Fruit fly (Drosophila melanogaster) whole organism, embryonic: Measurements from ENCODE around the gene CG10845.

Source experiments
- Abd-B ChIP-seq: fragments of 200-800 bp; sonication (Bioruptor generic); optimal IDR thresholded peaks from 2 replicates; lab custom pipeline; 2018; ENCODE audit warnings: missing biosample characterization, mild to moderate bottlenecking, missing genetic modification characterization, moderate library complexity
- Atf3 ChIP-seq: fragments of 200-800 bp; sonication (Bioruptor generic); optimal IDR thresholded peaks from 3 replicates; lab custom pipeline; 2016; ENCODE audit warnings: missing biosample characterization, missing genetic modification characterization
- BEAF-32 ChIP-seq: fragments of 200-800 bp; sonication (Bioruptor generic); optimal IDR thresholded peaks from 3 replicates; lab custom pipeline; 2017; ENCODE audit warnings: missing biosample characterization, missing genetic modification characterization, mild to moderate bottlenecking, moderate library complexity, missing genetic modification reagents
- CG10274 ChIP-seq: fragments of 200-800 bp; sonication (Bioruptor generic); optimal IDR thresholded peaks from 3 replicates; lab custom pipeline; 2017; ENCODE audit warnings: missing biosample characterization, mild to moderate bottlenecking, missing genetic modification characterization
- CG10431 ChIP-seq: fragments of 200-800 bp; sonication (Bioruptor generic); optimal IDR thresholded peaks from 3 replicates; lab custom pipeline; 2018; ENCODE audit warnings: missing biosample characterization, mild to moderate bottlenecking, missing genetic modification characterization
- CG10979 ChIP-seq: fragments of 200-800 bp; sonication (Bioruptor generic); optimal IDR thresholded peaks from 2 replicates; lab custom pipeline; 2018; ENCODE audit warnings: missing biosample characterization, mild to moderate bottlenecking, missing genetic modification characterization, moderate library complexity
- CG12104 ChIP-seq: fragments of 200-800 bp; sonication (Bioruptor generic); optimal IDR thresholded peaks from 3 replicates; lab custom pipeline; 2016; ENCODE audit warnings: missing biosample characterization, missing genetic modification characterization
- CG12299 ChIP-seq: fragments of 200-800 bp; sonication (Bioruptor generic); optimal IDR thresholded peaks from 2 replicates; lab custom pipeline; 2018; ENCODE audit warnings: missing biosample characterization, mild to moderate bottlenecking, missing genetic modification characterization
- CG14014 ChIP-seq: fragments of 200-800 bp; sonication (Bioruptor generic); IDR thresholded peaks from 2 replicates; pipeline ENCODE4 v1.3.6; 2022; ENCODE audit warnings: missing biosample characterization, missing genetic modification characterization
- CG14441 ChIP-seq: fragments of 200-800 bp; sonication (Bioruptor generic); IDR thresholded peaks from 2 replicates; pipeline ENCODE4 v1.3.6; 2022; ENCODE audit warnings: missing biosample characterization, missing genetic modification characterization
- CG14667 ChIP-seq: fragments of 200-800 bp; sonication (Bioruptor generic); IDR thresholded peaks from 2 replicates; pipeline ENCODE4 v1.3.6; 2022; ENCODE audit warnings: missing biosample characterization, missing genetic modification characterization
- CG14860 ChIP-seq: fragments of 200-800 bp; sonication (Bioruptor generic); IDR thresholded peaks from 3 replicates; pipeline ENCODE4 v1.3.6; 2022; ENCODE audit warnings: missing biosample characterization, missing genetic modification characterization; ENCODE audit not compliant: partially characterized antibody
- CG17802 ChIP-seq: fragments of 200-800 bp; sonication (Bioruptor generic); optimal IDR thresholded peaks from 2 replicates; lab custom pipeline; 2018; ENCODE audit warnings: missing biosample characterization, mild to moderate bottlenecking, missing genetic modification characterization, moderate library complexity
- CG1832 ChIP-seq: fragments of 200-800 bp; sonication (Bioruptor generic); optimal IDR thresholded peaks from 2 replicates; lab custom pipeline; 2017; ENCODE audit warnings: missing biosample characterization, mild to moderate bottlenecking, missing genetic modification characterization, inconsistent platforms
- CG3163 ChIP-seq: fragments of 200-800 bp; sonication (Bioruptor generic); optimal IDR thresholded peaks from 3 replicates; lab custom pipeline; 2016; ENCODE audit warnings: missing biosample characterization, missing genetic modification characterization
- CG33213 ChIP-seq: fragments of 200-800 bp; sonication (Bioruptor generic); optimal IDR thresholded peaks from 3 replicates; lab custom pipeline; 2016; ENCODE audit warnings: missing biosample characterization, missing genetic modification characterization
- CG3407 ChIP-seq: fragments of 200-800 bp; sonication (Bioruptor generic); optimal IDR thresholded peaks from 2 replicates; lab custom pipeline; 2018; ENCODE audit warnings: missing biosample characterization, mild to moderate bottlenecking, missing genetic modification characterization
- CG3995 ChIP-seq: fragments of 200-800 bp; sonication (Bioruptor generic); optimal IDR thresholded peaks from 3 replicates; lab custom pipeline; 2016; ENCODE audit warnings: missing biosample characterization, missing genetic modification characterization
- CG4820 ChIP-seq: fragments of 200-800 bp; sonication (Bioruptor generic); optimal IDR thresholded peaks from 3 replicates; lab custom pipeline; 2016; ENCODE audit warnings: missing biosample characterization, missing genetic modification characterization
- CG6813 ChIP-seq: fragments of 200-800 bp; sonication (Bioruptor generic); optimal IDR thresholded peaks from 2 replicates; lab custom pipeline; 2017; ENCODE audit warnings: missing biosample characterization, missing genetic modification characterization, mild to moderate bottlenecking, moderate library complexity, missing genetic modification reagents
- CG9876 ChIP-seq: fragments of 200-800 bp; sonication (Bioruptor generic); optimal IDR thresholded peaks from 2 replicates; lab custom pipeline; 2016; ENCODE audit warnings: missing biosample characterization, missing genetic modification characterization
- CTCF ChIP-seq: fragments of 200-800 bp; sonication (Bioruptor generic); optimal IDR thresholded peaks from 2 replicates; lab custom pipeline; 2017; ENCODE audit warnings: missing biosample characterization, mild to moderate bottlenecking, missing genetic modification characterization, moderate library complexity
- ERR ChIP-seq: fragments of 200-800 bp; sonication (Bioruptor generic); optimal IDR thresholded peaks from 2 replicates; lab custom pipeline; 2016; ENCODE audit warnings: missing biosample characterization, missing genetic modification characterization
- Fer1 ChIP-seq: fragments of 200-800 bp; sonication (Bioruptor generic); optimal IDR thresholded peaks from 2 replicates; lab custom pipeline; 2017; ENCODE audit warnings: missing biosample characterization, mild to moderate bottlenecking, missing genetic modification characterization
- HLH3B ChIP-seq: fragments of 200-800 bp; sonication (Bioruptor generic); IDR thresholded peaks from 2 replicates; pipeline ENCODE4 v1.3.6; 2022; ENCODE audit warnings: missing biosample characterization, missing genetic modification characterization
- Lpt ChIP-seq: fragments of >200 bp; optimal IDR thresholded peaks from 2 replicates; lab custom pipeline; 2018; ENCODE audit warnings: missing biosample characterization, missing genetic modification characterization
- MTF-1 ChIP-seq: fragments of 200-800 bp; sonication (Bioruptor generic); optimal IDR thresholded peaks from 2 replicates; lab custom pipeline; 2018; ENCODE audit warnings: missing biosample characterization, mild to moderate bottlenecking, missing genetic modification characterization, borderline replicate concordance
- Med ChIP-seq: fragments of 200-800 bp; sonication (Bioruptor generic); peaks from one replicate; lab custom pipeline; 2016; ENCODE audit warnings: missing biosample characterization, missing genetic modification characterization, mild to moderate bottlenecking, inconsistent platforms, moderate library complexity
- Opbp ChIP-seq: fragments of 200-800 bp; sonication (Bioruptor generic); IDR thresholded peaks from 3 replicates; pipeline ENCODE4 v1.3.6; 2022; ENCODE audit warnings: missing biosample characterization, missing genetic modification characterization; ENCODE audit not compliant: partially characterized antibody
- Ptx1 ChIP-seq: fragments of 200-800 bp; sonication (Bioruptor generic); IDR thresholded peaks from 2 replicates; pipeline ENCODE4 v1.3.6; 2022; ENCODE audit warnings: missing biosample characterization, missing genetic modification characterization
- Ravus ChIP-seq: fragments of 200-800 bp; sonication (Bioruptor generic); IDR thresholded peaks from 2 replicates; pipeline ENCODE4 v1.3.6; 2022; ENCODE audit warnings: missing biosample characterization, missing genetic modification characterization
- Rx ChIP-seq: fragments of 200-800 bp; sonication (Bioruptor generic); IDR thresholded peaks from 2 replicates; pipeline ENCODE4 v1.3.6; 2022; ENCODE audit warnings: missing biosample characterization, missing genetic modification characterization
- Scr ChIP-seq: fragments of 200-800 bp; sonication (Bioruptor generic); IDR thresholded peaks from 2 replicates; pipeline ENCODE4 v1.3.6; 2022; ENCODE audit warnings: missing biosample characterization, missing genetic modification characterization; ENCODE audit not compliant: partially characterized antibody
- Sox100B ChIP-seq: fragments of 200-800 bp; sonication (Bioruptor generic); optimal IDR thresholded peaks from 3 replicates; lab custom pipeline; 2018; ENCODE audit warnings: missing biosample characterization, mild to moderate bottlenecking, missing genetic modification characterization
- ase ChIP-seq: fragments of 200-800 bp; sonication (Bioruptor generic); IDR thresholded peaks from 3 replicates; pipeline ENCODE4 v1.3.6; 2022; ENCODE audit warnings: missing biosample characterization, missing genetic modification characterization
- chn ChIP-seq: fragments of 200-800 bp; sonication (Bioruptor generic); optimal IDR thresholded peaks from 2 replicates; lab custom pipeline; 2016; ENCODE audit warnings: missing biosample characterization, missing genetic modification characterization
- ind ChIP-seq: fragments of 200-800 bp; sonication (Bioruptor generic); optimal IDR thresholded peaks from 3 replicates; lab custom pipeline; 2016; ENCODE audit warnings: missing biosample characterization, missing genetic modification characterization
- inv ChIP-seq: fragments of 200-800 bp; sonication (Bioruptor generic); IDR thresholded peaks from 2 replicates; pipeline ENCODE4 v1.3.6; 2022; ENCODE audit warnings: missing biosample characterization, missing genetic modification characterization; ENCODE audit not compliant: partially characterized antibody
- lbe ChIP-seq: fragments of 200-800 bp; sonication (Bioruptor generic); optimal IDR thresholded peaks from 2 replicates; lab custom pipeline; 2016; ENCODE audit warnings: missing biosample characterization, mild to moderate bottlenecking, missing genetic modification characterization
- mld ChIP-seq: fragments of 200-800 bp; sonication (Bioruptor generic); IDR thresholded peaks from 3 replicates; pipeline ENCODE4 v1.3.6; 2022; ENCODE audit warnings: missing biosample characterization, missing genetic modification characterization; ENCODE audit not compliant: partially characterized antibody
- pho ChIP-seq: fragments of 200-800 bp; sonication (Bioruptor generic); optimal IDR thresholded peaks from 2 replicates; lab custom pipeline; 2016; ENCODE audit warnings: missing biosample characterization, missing genetic modification characterization
- prd ChIP-seq, 3 experiments: fragments of >200 bp in 2 of 3; fragments of 200-800 bp in 1 of 3; sonication (Bioruptor generic) in 1 of 3; optimal IDR thresholded peaks in 2 of 3; IDR thresholded peaks in 1 of 3; 2 replicates in 2 of 3; 3 replicates in 1 of 3; pipeline versions ENCODE4 v1.3.6 to Lab custom; 2017 to 2022; ENCODE audit warnings: missing biosample characterization in 1 of 3, missing genetic modification characterization in 1 of 3
- ranshi ChIP-seq: fragments of 200-800 bp; sonication (Bioruptor generic); IDR thresholded peaks from 2 replicates; pipeline ENCODE4 v1.3.6; 2022; ENCODE audit warnings: missing biosample characterization, missing genetic modification characterization
- ssp ChIP-seq: fragments of 200-800 bp; sonication (Bioruptor generic); IDR thresholded peaks from 2 replicates; pipeline ENCODE4 v1.3.6; 2022; ENCODE audit warnings: missing biosample characterization, missing genetic modification characterization
- sug ChIP-seq: fragments of 200-800 bp; optimal IDR thresholded peaks from 2 replicates; lab custom pipeline; 2019; ENCODE audit warnings: missing biosample characterization, mild to moderate bottlenecking, missing genetic modification characterization, moderate library complexity
- tll ChIP-seq, 2 experiments: fragments of 200-800 bp in 1 of 2; fragments of >200 bp in 1 of 2; sonication (Bioruptor generic) in 1 of 2; optimal IDR thresholded peaks; 2 replicates each; lab custom pipeline; 2017 to 2019; ENCODE audit warnings: missing biosample characterization in 2 of 2, missing genetic modification characterization in 2 of 2, mild to moderate bottlenecking in 1 of 2, moderate library complexity in 1 of 2
- trem ChIP-seq: fragments of 200-800 bp; optimal IDR thresholded peaks from 3 replicates; lab custom pipeline; 2019; ENCODE audit warnings: missing biosample characterization, mild to moderate bottlenecking, missing genetic modification characterization, moderate library complexity
- ttk ChIP-seq: fragments of 200-800 bp; sonication (Bioruptor generic); IDR thresholded peaks from 2 replicates; pipeline ENCODE4 v2.1.2; 2022; ENCODE audit warnings: missing biosample characterization, missing genetic modification characterization

The CG10845 gene

dm6 chr3R:24917814-24918636 lies 17.1 kb downstream of the CG10845 start, which contains the start of the genes PIG-S, sud1 and CG11168 (continued):
- TF ChIP-seq inv (GFP tag; lab: Robert Waterston, UW): peak; percentile 97
- TF ChIP-seq ERR (GFP tag; lab: Kevin White, UChicago): no peak
- no peak for TF ChIP-seq CG3407 (GFP tag; lab: Kevin White, UChicago)
- no peak for TF ChIP-seq Lpt (GFP tag; lab: Kevin White, UChicago)
- no peak for TF ChIP-seq CG1832
- TF ChIP-seq Rx: peak; percentile 35
- peak; percentile 49; the same call in 1 of the 2 replicates for TF ChIP-seq HLH3B
- no peak for TF ChIP-seq ase (GFP tag; lab: Robert Waterston, UW)
- no peak for TF ChIP-seq CTCF (GFP tag; lab: Kevin White, UChicago)
- TF ChIP-seq CG3995 (GFP tag; lab: Kevin White, UChicago): peak; percentile 60
- TF ChIP-seq Ravus (GFP tag; lab: Robert Waterston, UW): no peak
- peak; percentile 96 for TF ChIP-seq Scr
- peak; percentile 59 for TF ChIP-seq CG14667 (GFP tag; lab: Robert Waterston, UW)
- TF ChIP-seq CG14014: peak; percentile 36; the same call in 1 of the 2 replicates
- peak; percentile 54; the same call in 1 of the 2 replicates for TF ChIP-seq ssp (GFP tag; lab: Robert Waterston, UW)
- peak; percentile 20; the same call in 1 of the 2 replicates for TF ChIP-seq ttk (GFP tag; lab: Robert Waterston, UW)
- no peak for TF ChIP-seq lbe (GFP tag; lab: Kevin White, UChicago)
- TF ChIP-seq CG10431 (GFP tag; lab: Kevin White, UChicago): no peak
- no peak for TF ChIP-seq CG9876
- TF ChIP-seq chn (GFP tag; lab: Kevin White, UChicago): no peak
- TF ChIP-seq Med (GFP tag; lab: Kevin White, UChicago): peak; percentile 81
- TF ChIP-seq CG4820 (GFP tag; lab: Kevin White, UChicago): peak; percentile 30
- TF ChIP-seq CG12299 (tag; lab: Kevin White, UChicago): no peak
- TF ChIP-seq Ptx1 (GFP tag; lab: Robert Waterston, UW): peak; percentile 80
- TF ChIP-seq Atf3: peak; percentile 29
- peak; percentile 63 for TF ChIP-seq CG14441 (GFP tag; lab: Robert Waterston, UW)
- no peak for TF ChIP-seq Fer1 (GFP tag; lab: Kevin White, UChicago)
- peak; percentile 73 for TF ChIP-seq trem (tag; lab: Kevin White, UChicago)
- TF ChIP-seq CG33213 (GFP tag; lab: Kevin White, UChicago): no peak
- TF ChIP-seq CG3163 (GFP tag; lab: Kevin White, UChicago): no peak
- TF ChIP-seq CG14860: peak; percentile 94
- no peak for TF ChIP-seq prd (optimal IDR thresholded peaks at IDR 0.05; lab: Kevin White, UChicago)
- TF ChIP-seq prd (GFP tag; IDR thresholded peaks at IDR 0.05; lab: Robert Waterston, UW): peak; percentile 88
- no peak for TF ChIP-seq MTF-1
- TF ChIP-seq tll (GFP tag; optimal IDR thresholded peaks at IDR 0.05; lab: Kevin White, UChicago): peak in 1 of 2 experiments; percentile 16
- TF ChIP-seq CG6813: no peak
- TF ChIP-seq CG12104: no peak
- TF ChIP-seq mld (GFP tag; lab: Robert Waterston, UW): peak; percentile 69; the same call in 2 of the 3 replicates
- peak; percentile 79 for TF ChIP-seq Opbp (GFP tag; lab: Robert Waterston, UW)
- TF ChIP-seq CG10979 (tag; lab: Kevin White, UChicago): peak; percentile 57
- TF ChIP-seq Sox100B (GFP tag; lab: Kevin White, UChicago): no peak
- TF ChIP-seq ind (GFP tag; lab: Kevin White, UChicago): peak; percentile 73
- no peak for TF ChIP-seq CG10274 (GFP tag; lab: Kevin White, UChicago)
- TF ChIP-seq Abd-B (GFP tag; lab: Kevin White, UChicago): peak; percentile 72
- no peak for TF ChIP-seq pho (GFP tag; lab: Kevin White, UChicago)
- no peak for TF ChIP-seq CG17802 (tag; lab: Kevin White, UChicago)
- TF ChIP-seq ranshi (GFP tag; lab: Robert Waterston, UW): peak; percentile 74; the same call in 1 of the 2 replicates
- no peak for TF ChIP-seq sug
- peak; percentile 93 for TF ChIP-seq BEAF-32 (GFP tag; lab: Kevin White, UChicago)
